Worm (Caenorhabditis elegans) whole organism, young adult: ENCODE measurements around the gene F37C12.18.

Experiments used
- C06A6.2 ChIP-seq: fragments of 200-800 bp; sonication (Bioruptor generic); conservative IDR thresholded peaks from 2 replicates; pipeline ENCODE4 v1.3.6; 2022; ENCODE audit warnings: missing genetic modification characterization, missing compliant biosample characterization
- ama-1 ChIP-seq, 3 experiments: fragments of 150-350 bp in 1 of 3; sonication (generic microtip) in 2 of 3; optimal IDR thresholded peaks; 2 replicates each; lab custom pipeline; 2014 to 2018; ENCODE audit warnings: missing biosample characterization in 2 of 3, missing genetic modification characterization in 2 of 3, missing genetic modification reagents in 2 of 3
- ceh-100 ChIP-seq: fragments of 200-800 bp; sonication (Bioruptor generic); IDR thresholded peaks from 2 replicates; pipeline ENCODE4 v1.3.6; 2022; ENCODE audit warnings: missing genetic modification reagents, missing genetic modification characterization, missing compliant biosample characterization
- efl-1 ChIP-seq: fragments of 150-350 bp; optimal IDR thresholded peaks from 2 replicates; lab custom pipeline; 2014; ENCODE audit warnings: missing biosample characterization, missing genetic modification reagents, missing genetic modification characterization
- egrh-3 ChIP-seq: fragments of 200-800 bp; sonication (Bioruptor generic); IDR thresholded peaks from 2 replicates; pipeline ENCODE4 v1.3.6; 2022; ENCODE audit warnings: missing genetic modification reagents, missing genetic modification characterization, missing compliant biosample characterization
- him-1 ChIP-seq: sonication (generic microtip); optimal IDR thresholded peaks from 2 replicates; lab custom pipeline; 2016; ENCODE audit warnings: missing genotype, missing genetic modification reagents, missing genetic modification characterization, missing compliant biosample characterization
- hrde-1 ChIP-seq: sonication (generic microtip); optimal IDR thresholded peaks from 2 replicates; lab custom pipeline; 2016; ENCODE audit warnings: missing genetic modification characterization, mild to moderate bottlenecking, missing compliant biosample characterization, moderate library complexity, missing genotype, missing genetic modification reagents, borderline replicate concordance
- let-526 ChIP-seq: fragments of 200-800 bp; sonication (Bioruptor generic); IDR thresholded peaks from 2 replicates; pipeline ENCODE4 v1.3.6; 2022; ENCODE audit warnings: missing genetic modification reagents, missing genetic modification characterization, missing compliant biosample characterization
- lin-26 ChIP-seq: fragments of 200-800 bp; sonication (Bioruptor generic); IDR thresholded peaks from 2 replicates; pipeline ENCODE4 v1.3.6; 2022; ENCODE audit warnings: missing genetic modification reagents, missing genetic modification characterization, missing compliant biosample characterization
- madf-8 ChIP-seq: fragments of 200-800 bp; sonication (Bioruptor generic); conservative IDR thresholded peaks from 2 replicates; pipeline ENCODE4 v1.3.6; 2022; ENCODE audit warnings: missing genetic modification reagents, missing genetic modification characterization, missing compliant biosample characterization
- nfya-1 ChIP-seq: sonication (generic microtip); optimal IDR thresholded peaks from 2 replicates; lab custom pipeline; 2017; ENCODE audit warnings: antibody characterized with exemption, missing compliant biosample characterization, missing genetic modification characterization, borderline replicate concordance; ENCODE audit not compliant: insufficient read depth
- pha-4 ChIP-seq: fragments of 150-350 bp; sonication (generic microtip); optimal IDR thresholded peaks from 2 replicates; lab custom pipeline; 2014; ENCODE audit warnings: missing biosample characterization, missing genetic modification reagents, missing genetic modification characterization
- snpc-4 ChIP-seq, 5 experiments: fragments of 150-350 bp in 1 of 5; sonication (generic microtip) in 4 of 5; optimal IDR thresholded peaks; 2 replicates each; lab custom pipeline; 2014 to 2018; ENCODE audit warnings: missing genetic modification characterization in 5 of 5, missing biosample characterization in 3 of 5, antibody characterized with exemption in 2 of 5, mild to moderate bottlenecking in 2 of 5, missing compliant biosample characterization in 2 of 5, missing genotype in 2 of 5, moderate library complexity in 2 of 5, missing genetic modification reagents in 1 of 5

- TF ChIP-seq let-526 (GFP tag; lab: Robert Waterston, UW) (no peak), ama-1 (optimal IDR thresholded peaks at IDR 0.05; lab: Kevin White, UChicago) (no peak), ama-1 (GFP tag; optimal IDR thresholded peaks at IDR 0.05; lab: Kevin White, UChicago) (no peak), pha-4 (no peak), efl-1 (no peak), nfya-1 (tag; lab: Kevin White, UChicago) (no peak), C06A6.2 (no peak), him-1 (tag; lab: Kevin White, UChicago) (no peak), egrh-3 (GFP tag; lab: Robert Waterston, UW) (no peak), snpc-4 (GFP tag; optimal IDR thresholded peaks at IDR 0.05; lab: Kevin White, UChicago) (no peak), snpc-4 (tag; optimal IDR thresholded peaks at IDR 0.05; lab: Kevin White, UChicago) (no peak), ceh-100 (GFP tag; lab: Robert Waterston, UW) (no peak), lin-26 (no peak), hrde-1 (tag; lab: Kevin White, UChicago) (no peak), madf-8 (GFP tag; lab: Robert Waterston, UW) (no peak)
Measured at ce11 chrIII:7146341-7146740, 48.9 kb downstream of the F37C12.18 start.
